Worm (Caenorhabditis elegans) whole organism, L1 larva: ENCODE data around the gene gck-4.

ENCODE experiments used
- blmp-1 ChIP-seq: fragments of 150-350 bp; optimal IDR thresholded peaks from 2 replicates; lab custom pipeline; 2014; ENCODE audit warnings: missing biosample characterization, missing genetic modification characterization
- ceh-82 ChIP-seq, 3 experiments: fragments of 150-350 bp in 1 of 3; sonication (generic microtip) in 2 of 3; optimal IDR thresholded peaks; 2 replicates each; lab custom pipeline; 2014 to 2017; ENCODE audit warnings: missing biosample characterization in 3 of 3, missing genetic modification characterization in 3 of 3
- ces-1 ChIP-seq: fragments of 150-350 bp; optimal IDR thresholded peaks from 2 replicates; lab custom pipeline; 2014; ENCODE audit warnings: missing biosample characterization, missing genetic modification reagents, missing genetic modification characterization
- dpl-1 ChIP-seq, 3 experiments: fragments of 150-350 bp in 2 of 3; sonication (generic microtip) in 1 of 3; optimal IDR thresholded peaks; 2 replicates each; lab custom pipeline; 2014 to 2017; ENCODE audit warnings: missing biosample characterization in 3 of 3, missing genetic modification characterization in 3 of 3, missing genetic modification reagents in 3 of 3
- dsc-1 ChIP-seq: sonication (generic microtip); optimal IDR thresholded peaks from 2 replicates; lab custom pipeline; 2016; ENCODE audit warnings: mild to moderate bottlenecking, missing genetic modification characterization, missing compliant biosample characterization
- efl-1 ChIP-seq, 4 experiments: fragments of 150-350 bp; optimal IDR thresholded peaks in 3 of 4; peaks in 1 of 4; 1 replicate in 1 of 4; 2 replicates in 3 of 4; lab custom pipeline; 2014; ENCODE audit warnings: missing biosample characterization in 2 of 4, missing genetic modification characterization in 2 of 4, missing genetic modification reagents in 2 of 4
- elt-2 ChIP-seq: sonication (generic microtip); optimal IDR thresholded peaks from 2 replicates; lab custom pipeline; 2016; ENCODE audit warnings: missing genetic modification characterization, mild to moderate bottlenecking, inconsistent platforms, missing compliant biosample characterization, missing genetic modification reagents
- elt-3 ChIP-seq, 6 experiments: fragments of 150-350 bp in 1 of 6; sonication (generic microtip); optimal IDR thresholded peaks; 2 replicates each; lab custom pipeline; 2017 to 2018; ENCODE audit warnings: missing biosample characterization in 6 of 6, missing genetic modification characterization in 6 of 6, inconsistent platforms in 1 of 6
- fkh-8 ChIP-seq: sonication (generic microtip); optimal IDR thresholded peaks from 2 replicates; lab custom pipeline; 2016; ENCODE audit warnings: mild to moderate bottlenecking, missing genetic modification characterization, missing compliant biosample characterization
- fos-1 ChIP-seq: fragments of 150-350 bp; optimal IDR thresholded peaks from 2 replicates; lab custom pipeline; 2014; ENCODE audit warnings: missing biosample characterization, missing genetic modification characterization
- lin-14 ChIP-seq: fragments of 200-800 bp; sonication (Bioruptor generic); optimal IDR thresholded peaks from 2 replicates; lab custom pipeline; 2018; ENCODE audit warnings: mild to moderate bottlenecking, missing genetic modification characterization, moderate library complexity, missing compliant biosample characterization
- lin-35 ChIP-seq, 2 experiments: fragments of 150-350 bp; optimal IDR thresholded peaks; 2 replicates each; lab custom pipeline; 2014; ENCODE audit warnings: missing biosample characterization in 2 of 2, missing genetic modification characterization in 2 of 2, missing genetic modification reagents in 2 of 2
- lir-3 ChIP-seq: sonication (generic microtip); optimal IDR thresholded peaks from 2 replicates; lab custom pipeline; 2016; ENCODE audit warnings: mild to moderate bottlenecking, missing genetic modification characterization, moderate library complexity, missing compliant biosample characterization; ENCODE audit not compliant: poor library complexity
- lsy-2 ChIP-seq, 2 experiments: fragments of 150-350 bp; optimal IDR thresholded peaks; 2 replicates each; lab custom pipeline; 2014; ENCODE audit warnings: missing biosample characterization in 2 of 2, missing genetic modification characterization in 2 of 2
- mdl-1 ChIP-seq, 2 experiments: fragments of 150-350 bp; optimal IDR thresholded peaks; 2 replicates each; lab custom pipeline; 2014 to 2017; ENCODE audit warnings: missing biosample characterization in 2 of 2, missing genetic modification characterization in 2 of 2, inconsistent platforms in 1 of 2
- mep-1 ChIP-seq: fragments of 150-350 bp; optimal IDR thresholded peaks from 2 replicates; lab custom pipeline; 2014; ENCODE audit warnings: missing biosample characterization, missing genetic modification characterization
- nhr-19 ChIP-seq: fragments of 200-800 bp; sonication (Bioruptor generic); conservative IDR thresholded peaks from 2 replicates; pipeline ENCODE4 v1.3.6; 2022; ENCODE audit warnings: missing genetic modification characterization, missing compliant biosample characterization
- nhr-20 ChIP-seq: sonication (generic microtip); optimal IDR thresholded peaks from 2 replicates; lab custom pipeline; 2016; ENCODE audit warnings: mild to moderate bottlenecking, missing genetic modification characterization, missing compliant biosample characterization
- nhr-47 ChIP-seq: sonication (generic microtip); optimal IDR thresholded peaks from 2 replicates; lab custom pipeline; 2016; ENCODE audit warnings: mild to moderate bottlenecking, missing genetic modification characterization, moderate library complexity, missing compliant biosample characterization
- nhr-71 ChIP-seq: sonication (generic microtip); optimal IDR thresholded peaks from 2 replicates; lab custom pipeline; 2016; ENCODE audit warnings: mild to moderate bottlenecking, missing genetic modification characterization, moderate library complexity, missing compliant biosample characterization
- nhr-77 ChIP-seq: fragments of 150-350 bp; optimal IDR thresholded peaks from 2 replicates; lab custom pipeline; 2014; ENCODE audit warnings: missing biosample characterization, missing genetic modification characterization
- nhr-85 ChIP-seq: sonication (generic microtip); peaks from one replicate; lab custom pipeline; 2016; ENCODE audit warnings: missing genetic modification characterization, inconsistent platforms, missing compliant biosample characterization
- nhr-90 ChIP-seq: sonication (generic microtip); optimal IDR thresholded peaks from 2 replicates; lab custom pipeline; 2016; ENCODE audit warnings: mild to moderate bottlenecking, missing genetic modification characterization, missing compliant biosample characterization; ENCODE audit not compliant: poor library complexity
- pqm-1 ChIP-seq: sonication (generic microtip); optimal IDR thresholded peaks from 3 replicates; lab custom pipeline; 2017; ENCODE audit warnings: missing biosample characterization, missing genetic modification characterization
- rnt-1 ChIP-seq: sonication (generic microtip); optimal IDR thresholded peaks from 2 replicates; lab custom pipeline; 2016; ENCODE audit warnings: mild to moderate bottlenecking, missing genetic modification characterization, moderate library complexity, missing compliant biosample characterization
- skn-1 ChIP-seq: fragments of 150-350 bp; optimal IDR thresholded peaks from 2 replicates; lab custom pipeline; 2014; ENCODE audit warnings: missing biosample characterization, missing genetic modification characterization
- snu-23 ChIP-seq: sonication (generic microtip); optimal IDR thresholded peaks from 2 replicates; lab custom pipeline; 2016; ENCODE audit warnings: missing genetic modification characterization, missing compliant biosample characterization
- swsn-7 ChIP-seq: sonication (generic microtip); optimal IDR thresholded peaks from 2 replicates; lab custom pipeline; 2016; ENCODE audit warnings: missing genetic modification characterization, missing compliant biosample characterization
- tbx-2 ChIP-seq: sonication (generic microtip); optimal IDR thresholded peaks from 2 replicates; lab custom pipeline; 2016; ENCODE audit warnings: missing genetic modification characterization, missing compliant biosample characterization
- unc-30 ChIP-seq: sonication (generic microtip); optimal IDR thresholded peaks from 2 replicates; lab custom pipeline; 2017; ENCODE audit warnings: missing biosample characterization, missing genetic modification characterization
- unc-86 ChIP-seq: sonication (generic microtip); optimal IDR thresholded peaks from 2 replicates; lab custom pipeline; 2016; ENCODE audit warnings: missing genetic modification characterization, missing compliant biosample characterization
- xbp-1 ChIP-seq: sonication (generic microtip); optimal IDR thresholded peaks from 2 replicates; lab custom pipeline; 2016; ENCODE audit warnings: missing genetic modification characterization, missing compliant biosample characterization
- zag-1 ChIP-seq: fragments of 150-350 bp; optimal IDR thresholded peaks from 2 replicates; lab custom pipeline; 2014; ENCODE audit warnings: missing biosample characterization, missing genetic modification characterization
- ztf-11 ChIP-seq, 2 experiments: sonication (generic microtip); optimal IDR thresholded peaks; 2 replicates each; lab custom pipeline; 2016 to 2017; ENCODE audit warnings: missing genetic modification characterization in 2 of 2, missing biosample characterization in 1 of 2, missing compliant biosample characterization in 1 of 2
- ztf-4 ChIP-seq: fragments of 150-350 bp; optimal IDR thresholded peaks from 2 replicates; lab custom pipeline; 2014; ENCODE audit warnings: missing biosample characterization, missing genetic modification characterization

The gck-4 gene

ce11 chrX:13729724-13730123 is 52.7 kb downstream of the gck-4 start:
- TF ChIP-seq efl-1 (optimal IDR thresholded peaks at IDR 0.05; lab: Kevin White, UChicago) = no peak
- TF ChIP-seq efl-1 (GFP tag; optimal IDR thresholded peaks at IDR 0.05 in 1 of 2; lab: Kevin White, UChicago) = peak in 1 of 2 experiments; percentile 23
- no peak for TF ChIP-seq ztf-4 (tag; lab: Kevin White, UChicago)

ce11 chrX:13730209-13730975 is 53.4 kb downstream of the gck-4 start:
- TF ChIP-seq pqm-1 (tag; lab: Kevin White, UChicago) (no peak), fkh-8 (tag; lab: Kevin White, UChicago) (peak; percentile 47), dsc-1 (tag; lab: Kevin White, UChicago) (peak; percentile 73), lin-14 (GFP tag; lab: Kevin White, UChicago) (peak; percentile 53), ceh-82 (tag; optimal IDR thresholded peaks at IDR 0.05; lab: Kevin White, UChicago) (peak in 2 of 3 experiments; percentile 28 to 32), rnt-1 (tag; lab: Kevin White, UChicago) (peak; percentile 70), skn-1 (tag; lab: Kevin White, UChicago) (peak; percentile 16), lir-3 (tag; lab: Kevin White, UChicago) (no peak), ztf-11 (tag; optimal IDR thresholded peaks at IDR 0.05; lab: Kevin White, UChicago) (no peak), mdl-1 (tag; optimal IDR thresholded peaks at IDR 0.05; lab: Kevin White, UChicago) (peak in 1 of 2 experiments; percentile 27), tbx-2 (tag; lab: Kevin White, UChicago) (peak; percentile 8), nhr-85 (tag; lab: Kevin White, UChicago) (peak; percentile 88), nhr-47 (tag; lab: Kevin White, UChicago) (peak; percentile 43), zag-1 (tag; lab: Kevin White, UChicago) (no peak), blmp-1 (tag; lab: Kevin White, UChicago) (peak; percentile 52), nhr-90 (peak; percentile 29), xbp-1 (tag; lab: Kevin White, UChicago) (peak; percentile 16), lsy-2 (tag; optimal IDR thresholded peaks at IDR 0.05; lab: Kevin White, UChicago) (peak in 1 of 2 experiments; percentile 21), fos-1 (tag; lab: Kevin White, UChicago) (no peak), ces-1 (GFP tag; lab: Kevin White, UChicago) (no peak), nhr-77 (tag; lab: Kevin White, UChicago) (peak; percentile 40), snu-23 (GFP tag; lab: Kevin White, UChicago) (peak; percentile 46), lin-35 (GFP tag; optimal IDR thresholded peaks at IDR 0.05; lab: Kevin White, UChicago) (peak in 1 of 2 experiments; percentile 15), elt-3 (tag; optimal IDR thresholded peaks at IDR 0.05; lab: Kevin White, UChicago) (peak in 2 of 6 experiments; percentile 35 to 36), efl-1 (optimal IDR thresholded peaks at IDR 0.05; lab: Kevin White, UChicago) (no peak), efl-1 (GFP tag; optimal IDR thresholded peaks at IDR 0.05 in 1 of 2; lab: Kevin White, UChicago) (peak in 1 of 2 experiments; percentile 28), elt-2 (tag; lab: Kevin White, UChicago) (peak; percentile 42), nhr-19 (peak; percentile 58), swsn-7 (tag; lab: Kevin White, UChicago) (peak; percentile 23), dpl-1 (GFP tag; optimal IDR thresholded peaks at IDR 0.05; lab: Kevin White, UChicago) (peak in 1 of 3 experiments; percentile 2), mep-1 (peak; percentile 16), unc-30 (tag; lab: Kevin White, UChicago) (no peak), nhr-20 (tag; lab: Kevin White, UChicago) (peak; percentile 31), nhr-71 (tag; lab: Kevin White, UChicago) (peak; percentile 40), unc-86 (tag; lab: Kevin White, UChicago) (peak; percentile 13)
